Worm (Caenorhabditis elegans) whole organism, L4/young adult: ENCODE measurements around the gene fbxa-115.

ENCODE experiments used
- W03F9.2 ChIP-seq: fragments of 150-350 bp; optimal IDR thresholded peaks from 2 replicates; lab custom pipeline; 2014; ENCODE audit warnings: missing biosample characterization, missing genetic modification characterization
- dao-5 ChIP-seq: sonication (generic microtip); optimal IDR thresholded peaks from 2 replicates; lab custom pipeline; 2016; ENCODE audit warnings: missing genotype, missing genetic modification characterization, moderate library complexity, missing compliant biosample characterization
- him-1 ChIP-seq: sonication (generic microtip); optimal IDR thresholded peaks from 2 replicates; lab custom pipeline; 2016; ENCODE audit warnings: missing genotype, missing genetic modification reagents, missing genetic modification characterization, missing compliant biosample characterization

The fbxa-115 gene

ce11 chrV:20192102-20192880 lies at the start of gene fbxa-115, which contains the start of gene Y113G7B.27:
Gene fbxa-115 (minus strand): TSS chrV:20192152.
Gene Y113G7B.27 (plus strand): TSS chrV:20192830.
- no peak for TF ChIP-seq W03F9.2
- TF ChIP-seq him-1 (tag; lab: Kevin White, UChicago): no peak
- TF ChIP-seq dao-5 (tag; lab: Kevin White, UChicago): no peak

- TF ChIP-seq W03F9.2 (no peak), dao-5 (tag; lab: Kevin White, UChicago) (no peak), him-1 (tag; lab: Kevin White, UChicago) (no peak)
These were observed 49.4 kb upstream of the fbxa-115 start for ce11 chrV:20241243-20241862.

- TF ChIP-seq W03F9.2 (no peak), him-1 (tag; lab: Kevin White, UChicago) (no peak), dao-5 (tag; lab: Kevin White, UChicago) (no peak)
These were observed 45.5 kb upstream of the fbxa-115 start, which contains the start of gene sld-5 for ce11 chrV:20237429-20237828. Gene sld-5 (minus strand): TSS chrV:20237745.

ce11 chrV:20235231-20235630 lies 43.3 kb upstream of the fbxa-115 start:
- TF ChIP-seq W03F9.2 (no peak), dao-5 (tag; lab: Kevin White, UChicago) (no peak), him-1 (tag; lab: Kevin White, UChicago) (no peak)

- TF ChIP-seq him-1 (tag; lab: Kevin White, UChicago) (no peak), dao-5 (tag; lab: Kevin White, UChicago) (no peak)
These were observed 42.5 kb upstream of the fbxa-115 start for ce11 chrV:20234439-20234838.

- TF ChIP-seq him-1 (tag; lab: Kevin White, UChicago) (no peak), W03F9.2 (no peak), dao-5 (tag; lab: Kevin White, UChicago) (no peak)
These were observed 41.8 kb upstream of the fbxa-115 start, which contains the start of gene Y113G7B.15 for ce11 chrV:20233743-20234142. Gene Y113G7B.15 (minus strand): TSS chrV:20233843.

- TF ChIP-seq him-1 (tag; lab: Kevin White, UChicago) (no peak), W03F9.2 (no peak), dao-5 (tag; lab: Kevin White, UChicago) (no peak)
These were observed 33.4 kb upstream of the fbxa-115 start for ce11 chrV:20225312-20225711.

ce11 chrV:20223725-20224124 lies 31.8 kb upstream of the fbxa-115 start:
- TF ChIP-seq W03F9.2: no peak
- no peak for TF ChIP-seq him-1 (tag; lab: Kevin White, UChicago)
- TF ChIP-seq dao-5 (tag; lab: Kevin White, UChicago): no peak

ce11 chrV:20220604-20221003 lies 28.7 kb upstream of the fbxa-115 start:
- TF ChIP-seq him-1 (tag; lab: Kevin White, UChicago): no peak
- no peak for TF ChIP-seq W03F9.2
- TF ChIP-seq dao-5 (tag; lab: Kevin White, UChicago): no peak

ce11 chrV:20215197-20215596 lies 23.2 kb upstream of the fbxa-115 start, which contains the start of gene Y113G7B.11:
Gene Y113G7B.11 (minus strand): TSS chrV:20215297.
- no peak for TF ChIP-seq W03F9.2
- TF ChIP-seq him-1 (tag; lab: Kevin White, UChicago): no peak
- TF ChIP-seq dao-5 (tag; lab: Kevin White, UChicago): no peak

ce11 chrV:20213097-20213496 lies 21.1 kb upstream of the fbxa-115 start:
- TF ChIP-seq him-1 (tag; lab: Kevin White, UChicago) (no peak), dao-5 (tag; lab: Kevin White, UChicago) (no peak), W03F9.2 (no peak)

- no peak for TF ChIP-seq W03F9.2
- TF ChIP-seq him-1 (tag; lab: Kevin White, UChicago): no peak
- TF ChIP-seq dao-5 (tag; lab: Kevin White, UChicago): no peak
These were observed 20.6 kb upstream of the fbxa-115 start, which contains the start of gene Y113G7B.12 for ce11 chrV:20212584-20212983. Gene Y113G7B.12 (minus strand): TSS chrV:20212684.

- no peak for TF ChIP-seq him-1 (tag; lab: Kevin White, UChicago)
- no peak for TF ChIP-seq dao-5 (tag; lab: Kevin White, UChicago)
- TF ChIP-seq W03F9.2: no peak
These were observed 14.1 kb upstream of the fbxa-115 start, which contains the start of the genes fbxb-59 and srbc-34 for ce11 chrV:20206086-20206485. Gene fbxb-59 (minus strand): TSS chrV:20206186. Gene srbc-34 (plus strand): TSS chrV:20206318.

- TF ChIP-seq dao-5 (tag; lab: Kevin White, UChicago): no peak
These were observed 11.1 kb upstream of the fbxa-115 start, which contains the start of gene fbxa-113 for ce11 chrV:20203085-20203484. Gene fbxa-113 (plus strand): TSS chrV:20203385.
